Worm (Caenorhabditis elegans) whole organism, L2 larva: ENCODE data around the gene fbxl-3.

ENCODE experiments used
- C34F6.9 ChIP-seq: fragments of 150-350 bp; optimal IDR thresholded peaks from 2 replicates; lab custom pipeline; 2014; ENCODE audit warnings: missing biosample characterization, missing genetic modification characterization
- F13H6.1 ChIP-seq: sonication (generic microtip); optimal IDR thresholded peaks from 2 replicates; lab custom pipeline; 2016; ENCODE audit warnings: missing genetic modification characterization, missing compliant biosample characterization
- Y55F3AM.14 ChIP-seq: fragments of 200-800 bp; sonication (Bioruptor generic); optimal IDR thresholded peaks from 2 replicates; lab custom pipeline; 2018; ENCODE audit warnings: mild to moderate bottlenecking, missing genetic modification characterization, missing compliant biosample characterization
- ZK546.5 ChIP-seq: sonication (generic microtip); optimal IDR thresholded peaks from 2 replicates; lab custom pipeline; 2017; ENCODE audit warnings: missing biosample characterization, missing genetic modification characterization
- alr-1 ChIP-seq: fragments of 150-350 bp; optimal IDR thresholded peaks from 2 replicates; lab custom pipeline; 2014; ENCODE audit warnings: missing biosample characterization, missing genetic modification characterization
- aly-2 ChIP-seq: fragments of 150-350 bp; optimal IDR thresholded peaks from 2 replicates; lab custom pipeline; 2014; ENCODE audit warnings: missing biosample characterization, missing genetic modification characterization
- ama-1 ChIP-seq: fragments of 150-350 bp; optimal IDR thresholded peaks from 2 replicates; lab custom pipeline; 2018; ENCODE audit warnings: inconsistent platforms
- blmp-1 ChIP-seq: sonication (generic microtip); optimal IDR thresholded peaks from 2 replicates; lab custom pipeline; 2017; ENCODE audit warnings: missing genetic modification characterization, mild to moderate bottlenecking, missing compliant biosample characterization, antibody characterized with exemption, moderate library complexity; ENCODE audit not compliant: insufficient read depth
- crh-2 ChIP-seq: sonication (generic microtip); optimal IDR thresholded peaks from 2 replicates; lab custom pipeline; 2017; ENCODE audit warnings: missing biosample characterization, missing genetic modification characterization
- dmd-4 ChIP-seq: sonication (generic microtip); optimal IDR thresholded peaks from 2 replicates; lab custom pipeline; 2017; ENCODE audit warnings: missing biosample characterization, missing genetic modification characterization
- egl-27 ChIP-seq: sonication (generic microtip); optimal IDR thresholded peaks from 3 replicates; lab custom pipeline; 2017; ENCODE audit warnings: missing biosample characterization, missing genetic modification reagents, missing genetic modification characterization
- elt-1 ChIP-seq: fragments of 150-350 bp; optimal IDR thresholded peaks from 2 replicates; lab custom pipeline; 2014; ENCODE audit warnings: missing biosample characterization, missing genetic modification characterization
- elt-3 ChIP-seq: sonication (generic microtip); optimal IDR thresholded peaks from 2 replicates; lab custom pipeline; 2017; ENCODE audit warnings: missing biosample characterization, missing genetic modification characterization
- fos-1 ChIP-seq: fragments of 150-350 bp; optimal IDR thresholded peaks from 2 replicates; lab custom pipeline; 2014; ENCODE audit warnings: missing biosample characterization, missing genetic modification characterization
- gmeb-1 ChIP-seq: fragments of 150-350 bp; optimal IDR thresholded peaks from 2 replicates; lab custom pipeline; 2014; ENCODE audit warnings: missing biosample characterization, missing genetic modification characterization
- lin-39 ChIP-seq: fragments of 150-350 bp; optimal IDR thresholded peaks from 2 replicates; lab custom pipeline; 2014; ENCODE audit warnings: missing biosample characterization, missing genetic modification reagents, missing genetic modification characterization
- mab-5 ChIP-seq: fragments of 150-350 bp; optimal IDR thresholded peaks from 2 replicates; lab custom pipeline; 2014; ENCODE audit warnings: missing biosample characterization, missing genetic modification characterization
- mdl-1 ChIP-seq, 2 experiments: fragments of 150-350 bp in 1 of 2; sonication (generic microtip) in 1 of 2; optimal IDR thresholded peaks; 2 replicates each; lab custom pipeline; 2017; ENCODE audit warnings: missing biosample characterization in 2 of 2, missing genetic modification characterization in 2 of 2
- nhr-11 ChIP-seq: fragments of 150-350 bp; optimal IDR thresholded peaks from 2 replicates; lab custom pipeline; 2014; ENCODE audit warnings: missing biosample characterization, missing genetic modification characterization
- nhr-12 ChIP-seq: fragments of 150-350 bp; optimal IDR thresholded peaks from 2 replicates; lab custom pipeline; 2014; ENCODE audit warnings: missing biosample characterization, missing genetic modification characterization
- nhr-21 ChIP-seq: fragments of 150-350 bp; optimal IDR thresholded peaks from 2 replicates; lab custom pipeline; 2014; ENCODE audit warnings: missing biosample characterization, missing genetic modification characterization
- nhr-23 ChIP-seq: fragments of 150-350 bp; optimal IDR thresholded peaks from 2 replicates; lab custom pipeline; 2014; ENCODE audit warnings: missing biosample characterization, missing genetic modification reagents, missing genetic modification characterization
- nhr-237 ChIP-seq: fragments of 150-350 bp; optimal IDR thresholded peaks from 2 replicates; lab custom pipeline; 2014; ENCODE audit warnings: missing biosample characterization, missing genetic modification characterization
- nhr-25 ChIP-seq: fragments of 150-350 bp; sonication (generic microtip); optimal IDR thresholded peaks from 3 replicates; lab custom pipeline; 2014; ENCODE audit warnings: missing biosample characterization, missing genetic modification characterization
- nhr-6 ChIP-seq: fragments of 150-350 bp; optimal IDR thresholded peaks from 2 replicates; lab custom pipeline; 2014; ENCODE audit warnings: missing biosample characterization, missing genetic modification characterization
- sem-4 ChIP-seq: fragments of 150-350 bp; optimal IDR thresholded peaks from 2 replicates; lab custom pipeline; 2014; ENCODE audit warnings: missing biosample characterization, missing genetic modification reagents, missing genetic modification characterization
- skn-1 ChIP-seq: sonication (generic microtip); optimal IDR thresholded peaks from 2 replicates; lab custom pipeline; 2017; ENCODE audit warnings: missing biosample characterization, missing genetic modification characterization
- sma-3 ChIP-seq: sonication (generic microtip); optimal IDR thresholded peaks from 2 replicates; lab custom pipeline; 2016; ENCODE audit warnings: missing genetic modification reagents, missing genetic modification characterization, missing compliant biosample characterization
- sma-9 ChIP-seq, 2 experiments: fragments of 150-350 bp in 1 of 2; sonication (generic microtip) in 1 of 2; optimal IDR thresholded peaks; 2 replicates each; lab custom pipeline; 2014 to 2016; ENCODE audit warnings: missing genetic modification characterization in 2 of 2, mild to moderate bottlenecking in 1 of 2, missing biosample characterization in 1 of 2, missing compliant biosample characterization in 1 of 2, missing genetic modification reagents in 1 of 2, moderate library complexity in 1 of 2
- snpc-4 ChIP-seq: fragments of 150-350 bp; optimal IDR thresholded peaks from 2 replicates; lab custom pipeline; 2014; ENCODE audit warnings: missing biosample characterization, missing genetic modification characterization
- unc-55 ChIP-seq: fragments of 150-350 bp; sonication (generic microtip); optimal IDR thresholded peaks from 3 replicates; lab custom pipeline; 2014; ENCODE audit warnings: missing biosample characterization, missing genetic modification reagents, missing genetic modification characterization
- unc-62 ChIP-seq: fragments of 150-350 bp; optimal IDR thresholded peaks from 2 replicates; lab custom pipeline; 2014; ENCODE audit warnings: missing biosample characterization, missing genetic modification reagents, missing genetic modification characterization
- zag-1 ChIP-seq: fragments of 150-350 bp; optimal IDR thresholded peaks from 2 replicates; lab custom pipeline; 2014; ENCODE audit warnings: missing biosample characterization, missing genetic modification characterization
- ztf-1 ChIP-seq: fragments of 200-800 bp; sonication (Bioruptor generic); conservative IDR thresholded peaks from 2 replicates; pipeline ENCODE4 v1.3.6; 2022; ENCODE audit warnings: missing genetic modification characterization, missing compliant biosample characterization
- ztf-11 ChIP-seq: sonication (generic microtip); optimal IDR thresholded peaks from 2 replicates; lab custom pipeline; 2017; ENCODE audit warnings: missing biosample characterization, missing genetic modification characterization
- ztf-4 ChIP-seq: fragments of 150-350 bp; optimal IDR thresholded peaks from 2 replicates; lab custom pipeline; 2014; ENCODE audit warnings: missing biosample characterization, missing genetic modification characterization

Gene fbxl-3

DNA sequence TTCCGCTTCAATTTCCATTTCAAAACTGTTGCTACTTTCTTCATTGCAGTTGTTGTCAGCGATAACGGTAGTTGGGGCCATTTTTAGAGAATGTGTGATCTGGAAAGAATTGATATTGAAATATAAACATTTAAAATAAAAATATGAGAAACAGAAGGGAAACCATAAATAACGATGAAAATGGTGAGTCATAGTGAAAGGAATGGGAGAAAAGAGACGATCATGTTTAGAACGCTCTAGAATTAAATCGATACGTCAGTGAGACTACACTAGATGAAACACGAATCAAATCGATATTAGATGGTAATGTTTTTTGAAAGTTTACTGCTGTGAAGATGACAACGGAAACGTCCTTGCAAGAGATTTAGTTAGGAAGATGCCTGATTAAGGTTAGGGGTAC lies 10.2 kb upstream of the fbxl-3 start, which contains the start of the genes EEED8.12 and EEED8.4:
TSS of gene EEED8.12 (minus strand) at position 101 of the 400 bp plus-strand sequence.
TSS of gene EEED8.4 (plus strand) at position 396 of the 400 bp plus-strand sequence.
- TF ChIP-seq aly-2 (tag; lab: Kevin White, UChicago) (no peak), nhr-237 (tag; lab: Kevin White, UChicago) (no peak), skn-1 (no peak), C34F6.9 (no peak), blmp-1 (tag; lab: Kevin White, UChicago) (no peak), snpc-4 (no peak), nhr-12 (no peak), crh-2 (tag; lab: Kevin White, UChicago) (no peak), unc-62 (no peak), mab-5 (no peak), nhr-6 (tag; lab: Kevin White, UChicago) (no peak)
- TF ChIP-seq, all 48 proteins: peak for 0

DNA sequence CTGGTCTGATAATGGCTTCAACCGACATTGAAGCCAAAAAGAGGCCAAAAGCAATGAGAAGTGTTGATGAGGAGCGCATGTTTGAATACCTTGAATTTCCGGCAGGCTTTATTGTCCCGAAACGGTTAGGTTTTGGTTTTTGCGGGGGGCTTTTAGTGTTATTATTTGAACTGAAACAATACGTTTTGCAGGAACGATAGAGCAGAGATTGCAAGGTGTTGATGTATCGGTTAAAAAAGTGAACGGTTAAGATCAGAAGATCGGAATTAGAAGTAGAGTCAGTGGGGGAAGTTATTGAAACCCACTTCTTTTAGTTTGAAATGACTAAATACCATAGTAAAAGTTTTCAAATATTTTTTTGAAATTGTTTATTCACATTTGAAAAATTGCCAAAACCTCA lies 8.8 kb upstream of the fbxl-3 start, which contains the start of gene clec-141:
TSS of gene clec-141 (minus strand) at position 101 of the 400 bp plus-strand sequence.
- TF ChIP-seq snpc-4 (no peak), mab-5 (no peak), unc-55 (no peak), aly-2 (tag; lab: Kevin White, UChicago) (no peak), alr-1 (tag; lab: Kevin White, UChicago) (no peak), sem-4 (tag; lab: Kevin White, UChicago) (no peak), dmd-4 (tag; lab: Kevin White, UChicago) (no peak), lin-39 (no peak), crh-2 (tag; lab: Kevin White, UChicago) (no peak), nhr-11 (tag; lab: Kevin White, UChicago) (no peak)

DNA sequence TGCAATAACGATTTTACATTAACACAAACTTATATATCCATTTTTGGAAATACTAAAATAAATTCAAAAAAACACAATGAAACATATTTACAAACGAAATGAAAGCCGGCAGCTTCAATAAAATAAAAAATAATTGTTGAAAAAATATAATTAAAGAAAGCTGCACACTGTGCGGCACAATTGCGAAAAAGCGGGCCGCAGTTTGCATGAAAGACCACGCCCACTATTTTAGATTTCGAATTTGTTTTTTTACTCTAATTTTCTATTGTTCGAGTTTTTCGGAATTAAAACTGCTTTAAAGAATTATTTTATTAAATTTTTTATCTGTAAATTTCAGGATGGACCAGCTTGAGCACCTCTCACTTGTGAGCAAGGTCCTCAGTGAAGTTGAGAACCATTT lies 499 bp upstream of the fbxl-3 start, which contains the start of gene mog-5:
TSS of gene mog-5 (plus strand) at position 338 of the 400 bp plus-strand sequence.
- TF ChIP-seq elt-1 (no peak), unc-62 (no peak), nhr-11 (tag; lab: Kevin White, UChicago) (no peak), elt-3 (tag; lab: Kevin White, UChicago) (no peak), nhr-21 (tag; lab: Kevin White, UChicago) (no peak), egl-27 (tag; lab: Kevin White, UChicago) (no peak), gmeb-1 (tag; lab: Kevin White, UChicago) (peak; percentile 57), lin-39 (no peak), alr-1 (tag; lab: Kevin White, UChicago) (no peak), ztf-4 (tag; lab: Kevin White, UChicago) (no peak), C34F6.9 (peak; percentile 8), F13H6.1 (tag; lab: Kevin White, UChicago) (no peak), sma-9 (GFP tag; optimal IDR thresholded peaks at IDR 0.05; lab: Kevin White, UChicago) (no peak), sma-9 (tag; optimal IDR thresholded peaks at IDR 0.05; lab: Kevin White, UChicago) (no peak), snpc-4 (no peak), zag-1 (tag; lab: Kevin White, UChicago) (no peak), mdl-1 (tag; optimal IDR thresholded peaks at IDR 0.05; lab: Kevin White, UChicago) (no peak), unc-55 (peak; percentile 45), blmp-1 (tag; lab: Kevin White, UChicago) (no peak), sem-4 (tag; lab: Kevin White, UChicago) (peak; percentile 12), nhr-23 (tag; lab: Kevin White, UChicago) (no peak), fos-1 (tag; lab: Kevin White, UChicago) (no peak), nhr-25 (tag; lab: Kevin White, UChicago) (no peak), ztf-1 (no peak), ZK546.5 (tag; lab: Kevin White, UChicago) (no peak), mab-5 (no peak), crh-2 (tag; lab: Kevin White, UChicago) (no peak), skn-1 (no peak), nhr-12 (no peak)

DNA sequence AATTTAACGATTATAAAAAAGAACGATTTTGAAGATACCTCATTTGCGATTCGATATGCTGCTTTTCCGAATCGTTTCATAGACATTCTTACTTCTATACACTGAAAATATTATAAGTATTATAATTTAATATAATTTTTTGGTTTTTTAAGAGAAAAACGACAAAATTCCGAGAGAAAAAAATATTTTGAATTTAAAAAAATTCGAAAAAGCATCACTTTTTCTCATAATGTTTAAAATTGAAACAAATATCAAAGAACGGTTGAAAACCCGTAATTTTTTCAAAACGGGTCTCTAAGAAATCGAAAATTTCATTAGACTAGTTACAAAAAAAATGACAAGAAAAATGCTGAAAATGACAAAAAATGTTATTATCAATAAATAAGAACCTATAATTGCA lies 3.1 kb downstream of the fbxl-3 start, which contains the start of gene pink-1:
TSS of gene pink-1 (minus strand) at position 101 of the 400 bp plus-strand sequence.
- TF ChIP-seq Y55F3AM.14 (GFP tag; lab: Kevin White, UChicago), result no peak
- no peak for TF ChIP-seq ztf-11
- no peak for TF ChIP-seq alr-1 (tag; lab: Kevin White, UChicago)
- TF ChIP-seq ama-1, result no peak
- TF ChIP-seq sma-3, result no peak
- TF ChIP-seq, all 48 proteins: peak for 0
